Worm (Caenorhabditis elegans): ENCODE measurements around the gene F55E10.2.

DNA sequence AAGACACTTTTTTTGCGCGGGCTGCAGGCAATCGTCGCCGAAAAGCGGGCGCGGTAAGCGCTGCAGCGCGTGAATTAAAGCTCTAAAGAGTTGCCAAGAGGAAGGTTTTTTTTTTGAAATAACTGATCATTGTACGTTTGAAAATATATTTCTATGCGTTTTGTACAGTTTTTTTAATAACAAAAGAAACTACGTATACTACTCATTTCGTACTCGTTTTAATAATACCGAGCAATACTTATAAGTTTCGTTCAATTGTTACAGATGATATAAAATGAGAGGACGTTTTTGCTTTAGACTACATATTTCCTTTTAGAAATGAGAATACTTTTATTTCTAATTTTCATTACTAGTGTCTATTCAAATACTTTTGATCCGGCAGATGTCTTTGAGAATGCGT is 31.4 kb downstream of the F55E10.2 start, which contains the start of gene nep-15:
- TF ChIP-seq tbx-37 (GFP tag; conservative IDR thresholded peaks at IDR 0.05) (no peak), ceh-13 (GFP tag; optimal IDR thresholded peaks at IDR 0.05) (no peak)
